Fruit fly (Drosophila melanogaster): Measurements from ENCODE around the gene CG4098.

The CG4098 gene

dm6 chr3L:16571014-16571738 lies 38.0 kb downstream of the CG4098 start (continued):
- peak; percentile 49 for TF ChIP-seq her (GFP tag; optimal IDR thresholded peaks at IDR 0.05)
- TF ChIP-seq CG15514 (GFP tag; optimal IDR thresholded peaks at IDR 0.05): peak; percentile 20
- TF ChIP-seq CG7928 (GFP tag; optimal IDR thresholded peaks at IDR 0.05): no peak
- TF ChIP-seq kah (GFP tag; optimal IDR thresholded peaks at IDR 0.05): no peak
- no peak for TF ChIP-seq CG4360 (GFP tag; IDR thresholded peaks at IDR 0.05)
- TF ChIP-seq az2 (GFP tag; optimal IDR thresholded peaks at IDR 0.05): peak; percentile 33
- peak; percentile 56 for TF ChIP-seq Xbp1 (GFP tag; optimal IDR thresholded peaks at IDR 0.05)
- TF ChIP-seq HHEX (GFP tag; optimal IDR thresholded peaks at IDR 0.05): peak; percentile 36
- TF ChIP-seq pan (optimal IDR thresholded peaks at IDR 0.05): no peak
- peak in 1 of 2 experiments; percentile 71 for TF ChIP-seq pan (GFP tag; optimal IDR thresholded peaks at IDR 0.05 in 1 of 2, IDR thresholded peaks at IDR 0.05 in 1 of 2)
- peak; percentile 82 for TF ChIP-seq CG2120 (GFP tag; optimal IDR thresholded peaks at IDR 0.05)
- TF ChIP-seq CG1024 (GFP tag; IDR thresholded peaks at IDR 0.05): no peak
- TF ChIP-seq HLH4C (GFP tag; IDR thresholded peaks at IDR 0.05; ENCODE audit: partially characterized antibody): no peak
- no peak for TF ChIP-seq nom (GFP tag; optimal IDR thresholded peaks at IDR 0.05)
- peak; percentile 53 for TF ChIP-seq Fer1 (GFP tag; optimal IDR thresholded peaks at IDR 0.05)
- TF ChIP-seq CG11696 (GFP tag; IDR thresholded peaks at IDR 0.05): peak; percentile 22; the same call in 1 of the 2 replicates
- TF ChIP-seq H15 (GFP tag; IDR thresholded peaks at IDR 0.05): no peak
- no peak for TF ChIP-seq CG3838 (GFP tag; optimal IDR thresholded peaks at IDR 0.05)
- no peak for TF ChIP-seq ato (GFP tag; IDR thresholded peaks at IDR 0.05; ENCODE audit: partially characterized antibody)
- TF ChIP-seq CG15696 (tag; optimal IDR thresholded peaks at IDR 0.05): no peak
- TF ChIP-seq Awh (GFP tag; IDR thresholded peaks at IDR 0.05): no peak
- peak; percentile 33 for TF ChIP-seq CG8388 (GFP tag; optimal IDR thresholded peaks at IDR 0.05)
- TF ChIP-seq CHES-1-like (GFP tag; optimal IDR thresholded peaks at IDR 0.05): peak; percentile 32
- no peak for TF ChIP-seq gsb-n (tag; optimal IDR thresholded peaks at IDR 0.05)
- no peak for TF ChIP-seq ewg (GFP tag; optimal IDR thresholded peaks at IDR 0.05)
- TF ChIP-seq gsb (GFP tag; IDR thresholded peaks at IDR 0.05): peak; percentile 29; the same call in 1 of the 2 replicates
- no peak for TF ChIP-seq wor (GFP tag; IDR thresholded peaks at IDR 0.05)
- TF ChIP-seq tgo (GFP tag; IDR thresholded peaks at IDR 0.05): peak; percentile 53; the same call in 2 of the 3 replicates
- peak; percentile 18 for TF ChIP-seq CG9727 (GFP tag; optimal IDR thresholded peaks at IDR 0.05)
- no peak for TF ChIP-seq dm (GFP tag; optimal IDR thresholded peaks at IDR 0.05)
- no peak for TF ChIP-seq CG13123 (GFP tag; optimal IDR thresholded peaks at IDR 0.05)
- TF ChIP-seq repo (GFP tag; optimal IDR thresholded peaks at IDR 0.05): no peak
- TF ChIP-seq pb (GFP tag; optimal IDR thresholded peaks at IDR 0.05): no peak
- no peak for TF ChIP-seq Gug (GFP tag; IDR thresholded peaks at IDR 0.05)
- peak; percentile 60 for TF ChIP-seq lilli (GFP tag; optimal IDR thresholded peaks at IDR 0.05)
- no peak for TF ChIP-seq Rx (GFP tag; IDR thresholded peaks at IDR 0.05)
- TF ChIP-seq amos (GFP tag; IDR thresholded peaks at IDR 0.05; ENCODE audit: partially characterized antibody): no peak
- peak; percentile 2 for TF ChIP-seq trem (tag; optimal IDR thresholded peaks at IDR 0.05)
- TF ChIP-seq CG9797 (GFP tag; optimal IDR thresholded peaks at IDR 0.05): no peak
- TF ChIP-seq CG13624 (GFP tag; optimal IDR thresholded peaks at IDR 0.05): peak; percentile 61
- no peak for TF ChIP-seq Stat92E (GFP tag; optimal IDR thresholded peaks at IDR 0.05)
- TF ChIP-seq psq (GFP tag; optimal IDR thresholded peaks at IDR 0.05): no peak
- no peak for TF ChIP-seq pfk (GFP tag; optimal IDR thresholded peaks at IDR 0.05)
- TF ChIP-seq cad (GFP tag; optimal IDR thresholded peaks at IDR 0.05): no peak
- peak; percentile 21 for TF ChIP-seq CG9609 (GFP tag; optimal IDR thresholded peaks at IDR 0.05)
- TF ChIP-seq CG10431 (GFP tag; optimal IDR thresholded peaks at IDR 0.05): peak; percentile 5
- TF ChIP-seq CG3281 (GFP tag; optimal IDR thresholded peaks at IDR 0.05): peak; percentile 61
- peak; percentile 29 for TF ChIP-seq bcd (GFP tag; optimal IDR thresholded peaks at IDR 0.05)
- peak; percentile 35 for TF ChIP-seq CG12155 (GFP tag; optimal IDR thresholded peaks at IDR 0.05)
- TF ChIP-seq corto (GFP tag; optimal IDR thresholded peaks at IDR 0.05): no peak
